Fruit fly (Drosophila melanogaster) whole organism, embryonic: ENCODE data around the gene CG5262.
A peak's percentile ranks its signal among the peaks of the same experiment; 100 is the strongest.

Experiments used
- Awh ChIP-seq: fragments of 200-800 bp; sonication (Bioruptor generic); IDR thresholded peaks from 2 replicates; pipeline ENCODE4, ENCODE4 v1.3.6; 2022; ENCODE audit warnings: missing biosample characterization, missing genetic modification characterization
- CG12769 ChIP-seq: fragments of 200-800 bp; sonication (Bioruptor generic); optimal IDR thresholded peaks from 2 replicates; lab custom pipeline; 2019; ENCODE audit warnings: missing biosample characterization, mild to moderate bottlenecking, missing genetic modification characterization, moderate library complexity
- CG13287 ChIP-seq: fragments of 200-800 bp; sonication (Bioruptor generic); IDR thresholded peaks from 2 replicates; pipeline ENCODE4 v1.3.6; 2022; ENCODE audit warnings: missing biosample characterization, missing genetic modification characterization; ENCODE audit not compliant: partially characterized antibody
- CG17328 ChIP-seq: fragments of 200-800 bp; sonication (Bioruptor generic); IDR thresholded peaks from 2 replicates; pipeline ENCODE4 v1.3.6; 2022; ENCODE audit warnings: missing biosample characterization, missing genetic modification characterization
- CG1832 ChIP-seq: fragments of 200-800 bp; sonication (Bioruptor generic); optimal IDR thresholded peaks from 2 replicates; lab custom pipeline; 2017; ENCODE audit warnings: missing biosample characterization, mild to moderate bottlenecking, missing genetic modification characterization, inconsistent platforms
- CG33557 ChIP-seq: fragments of 200-800 bp; sonication (Bioruptor generic); optimal IDR thresholded peaks from 2 replicates; lab custom pipeline; 2019; ENCODE audit warnings: missing biosample characterization, mild to moderate bottlenecking, missing genetic modification characterization, moderate library complexity
- CG34422 ChIP-seq: fragments of 200-800 bp; sonication (Bioruptor generic); IDR thresholded peaks from 3 replicates; pipeline ENCODE4 v1.3.6; 2022; ENCODE audit warnings: missing biosample characterization, missing genetic modification characterization
- CG4360 ChIP-seq: fragments of 200-800 bp; sonication (Bioruptor generic); IDR thresholded peaks from 2 replicates; pipeline ENCODE4 v1.3.6; 2022; ENCODE audit warnings: missing biosample characterization, missing genetic modification characterization
- CG6175 ChIP-seq: fragments of 200-800 bp; sonication (Bioruptor generic); IDR thresholded peaks from 3 replicates; pipeline ENCODE4 v1.3.6; 2022; ENCODE audit warnings: missing biosample characterization, missing genetic modification characterization
- CG6654 ChIP-seq: fragments of 200-800 bp; sonication (Bioruptor generic); optimal IDR thresholded peaks from 2 replicates; lab custom pipeline; 2017; ENCODE audit warnings: missing biosample characterization, mild to moderate bottlenecking, missing genetic modification characterization
- CG6791 ChIP-seq: fragments of 200-800 bp; sonication (Bioruptor generic); IDR thresholded peaks from 3 replicates; pipeline ENCODE4 v1.3.6; 2022; ENCODE audit warnings: missing biosample characterization, missing genetic modification characterization; ENCODE audit not compliant: partially characterized antibody
- CG6854 ChIP-seq: fragments of 200-800 bp; sonication (Bioruptor generic); optimal IDR thresholded peaks from 3 replicates; lab custom pipeline; 2017; ENCODE audit warnings: missing biosample characterization, mild to moderate bottlenecking, missing genetic modification characterization
- CG7372 ChIP-seq: fragments of 200-800 bp; sonication (Bioruptor generic); IDR thresholded peaks from 2 replicates; pipeline ENCODE4 v1.3.6; 2022; ENCODE audit warnings: missing biosample characterization, missing genetic modification characterization
- Deaf1 ChIP-seq: fragments of 200-800 bp; optimal IDR thresholded peaks from 3 replicates; lab custom pipeline; 2019; ENCODE audit warnings: missing biosample characterization, mild to moderate bottlenecking, missing genetic modification characterization, moderate library complexity
- Doc3 ChIP-seq: fragments of 200-800 bp; sonication (Bioruptor generic); IDR thresholded peaks from 3 replicates; pipeline ENCODE4 v1.3.6; 2022; ENCODE audit warnings: missing biosample characterization, missing genetic modification characterization; ENCODE audit not compliant: partially characterized antibody
- Dp ChIP-seq: fragments of 200-800 bp; sonication (Bioruptor generic); optimal IDR thresholded peaks from 2 replicates; lab custom pipeline; 2018; ENCODE audit warnings: missing biosample characterization, mild to moderate bottlenecking, missing genetic modification characterization, moderate library complexity
- Fer2 ChIP-seq: fragments of 200-800 bp; sonication (Bioruptor generic); optimal IDR thresholded peaks from 2 replicates; lab custom pipeline; 2018; ENCODE audit warnings: missing biosample characterization, mild to moderate bottlenecking, missing genetic modification characterization, moderate library complexity
- Hr3 ChIP-seq: fragments of 200-800 bp; sonication (Bioruptor generic); optimal IDR thresholded peaks from 3 replicates; lab custom pipeline; 2016; ENCODE audit warnings: missing biosample characterization, missing genetic modification characterization
- MBD-R2 ChIP-seq: fragments of 200-800 bp; sonication (Bioruptor generic); IDR thresholded peaks from 2 replicates; pipeline ENCODE4 v1.3.6; 2022; ENCODE audit warnings: missing biosample characterization, missing genetic modification characterization
- Max ChIP-seq: fragments of 200-800 bp; sonication (Bioruptor generic); optimal IDR thresholded peaks from 2 replicates; lab custom pipeline; 2016; ENCODE audit warnings: missing biosample characterization, mild to moderate bottlenecking, missing genetic modification characterization
- Med ChIP-seq: fragments of 200-800 bp; sonication (Bioruptor generic); peaks from one replicate; lab custom pipeline; 2016; ENCODE audit warnings: missing biosample characterization, missing genetic modification characterization, mild to moderate bottlenecking, inconsistent platforms, moderate library complexity
- Scr ChIP-seq: fragments of 200-800 bp; sonication (Bioruptor generic); IDR thresholded peaks from 2 replicates; pipeline ENCODE4 v1.3.6; 2022; ENCODE audit warnings: missing biosample characterization, missing genetic modification characterization; ENCODE audit not compliant: partially characterized antibody
- Trl ChIP-seq, 3 experiments: fragments of >200 bp in 2 of 3; fragments of 200-800 bp in 1 of 3; sonication (Bioruptor generic) in 1 of 3; optimal IDR thresholded peaks; 2 replicates in 1 of 3; 3 replicates in 2 of 3; lab custom pipeline; 2016 to 2017; ENCODE audit warnings: missing biosample characterization in 1 of 3, missing genetic modification characterization in 1 of 3
- cad ChIP-seq: fragments of >200 bp; optimal IDR thresholded peaks from 2 replicates; lab custom pipeline; 2017; ENCODE audit warnings: missing biosample characterization, missing genetic modification characterization
- dysf ChIP-seq: fragments of 200-800 bp; sonication (Bioruptor generic); IDR thresholded peaks from 3 replicates; pipeline ENCODE4 v1.3.6; 2022; ENCODE audit warnings: missing biosample characterization, missing genetic modification characterization
- ewg ChIP-seq: fragments of 200-800 bp; sonication (Bioruptor generic); optimal IDR thresholded peaks from 3 replicates; lab custom pipeline; 2017; ENCODE audit warnings: mild to moderate bottlenecking, missing biosample characterization, missing genetic modification reagents, missing genetic modification characterization
- gce ChIP-seq: fragments of 200-800 bp; sonication (Bioruptor generic); IDR thresholded peaks from 3 replicates; pipeline ENCODE4 v1.3.6; 2022; ENCODE audit warnings: missing biosample characterization, missing genetic modification characterization
- gsb ChIP-seq: fragments of 200-800 bp; sonication (Bioruptor generic); IDR thresholded peaks from 2 replicates; pipeline ENCODE4 v1.3.6; 2022; ENCODE audit warnings: missing biosample characterization, missing genetic modification characterization
- nerfin-1 ChIP-seq: fragments of 200-800 bp; sonication (Bioruptor generic); optimal IDR thresholded peaks from 3 replicates; lab custom pipeline; 2019; ENCODE audit warnings: missing biosample characterization, mild to moderate bottlenecking, missing genetic modification characterization, moderate library complexity
- nerfin-2 ChIP-seq: fragments of 200-800 bp; sonication (Bioruptor generic); IDR thresholded peaks from 2 replicates; pipeline ENCODE4 v1.3.6; 2022; ENCODE audit warnings: missing biosample characterization, missing genetic modification characterization; ENCODE audit not compliant: partially characterized antibody
- nom ChIP-seq: fragments of 200-800 bp; sonication (Bioruptor generic); optimal IDR thresholded peaks from 2 replicates; lab custom pipeline; 2017; ENCODE audit warnings: missing biosample characterization, missing genetic modification characterization, mild to moderate bottlenecking, moderate library complexity, missing genetic modification reagents
- pros ChIP-seq: fragments of 200-800 bp; sonication (Bioruptor generic); optimal IDR thresholded peaks from 3 replicates; lab custom pipeline; 2019; ENCODE audit warnings: missing biosample characterization, mild to moderate bottlenecking, missing genetic modification characterization, moderate library complexity
- scrt ChIP-seq: fragments of 200-800 bp; sonication (Bioruptor generic); optimal IDR thresholded peaks from 2 replicates; lab custom pipeline; 2018; ENCODE audit warnings: missing biosample characterization, mild to moderate bottlenecking, missing genetic modification characterization, moderate library complexity
- sd ChIP-seq: fragments of 200-800 bp; sonication (Bioruptor generic); optimal IDR thresholded peaks from 3 replicates; lab custom pipeline; 2018; ENCODE audit warnings: missing biosample characterization, mild to moderate bottlenecking, missing genetic modification characterization, moderate library complexity
- seq ChIP-seq: fragments of 200-800 bp; sonication (Bioruptor generic); IDR thresholded peaks from 2 replicates; pipeline ENCODE4 v1.3.6; 2022; ENCODE audit warnings: missing biosample characterization, missing genetic modification characterization
- slp2 ChIP-seq: fragments of 200-800 bp; sonication (Bioruptor generic); optimal IDR thresholded peaks from 2 replicates; lab custom pipeline; 2016; ENCODE audit warnings: missing biosample characterization, missing genetic modification characterization
- tna ChIP-seq: fragments of 200-800 bp; sonication (Bioruptor generic); IDR thresholded peaks from 2 replicates; pipeline ENCODE4 v1.3.6; 2022; ENCODE audit warnings: missing biosample characterization, missing genetic modification characterization; ENCODE audit not compliant: partially characterized antibody

Gene CG5262

DNA sequence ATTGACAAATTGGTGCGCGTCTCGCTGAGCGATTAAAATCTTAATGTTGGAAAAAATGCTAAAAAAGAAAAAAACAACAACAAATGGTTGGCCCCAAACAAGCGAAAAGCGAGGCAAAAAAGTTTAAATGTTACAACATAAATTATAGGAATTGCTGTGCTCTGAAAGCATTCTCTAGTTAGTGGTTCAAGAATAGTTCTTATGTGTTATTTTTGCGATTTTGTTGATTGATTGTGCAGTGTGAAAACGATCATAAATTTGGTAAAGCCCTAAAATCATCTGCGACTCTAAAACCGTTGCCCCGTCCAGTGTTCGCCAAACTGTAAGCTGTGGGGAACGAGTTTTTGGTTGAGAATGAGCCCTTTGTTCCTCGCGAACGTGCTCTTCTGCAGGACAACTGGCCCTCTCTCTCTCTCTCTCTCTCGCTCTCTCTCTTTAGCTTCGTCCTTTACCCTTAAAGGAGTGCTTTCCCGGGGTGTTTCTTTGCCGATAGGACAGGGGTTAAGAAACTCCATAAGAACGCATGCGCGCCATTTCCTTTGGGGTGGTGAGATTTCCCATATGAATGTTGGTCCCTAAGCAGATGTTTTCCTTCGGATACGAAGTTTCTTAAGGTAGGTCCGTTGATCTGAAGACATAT, 12.5 kb upstream of the CG5262 start:
- TF ChIP-seq Deaf1 (tag; lab: Kevin White, UChicago) (peak; percentile 42), Fer2 (no peak), Med (GFP tag; lab: Kevin White, UChicago) (peak; percentile 28), CG6175 (GFP tag; lab: Robert Waterston, UW) (no peak), scrt (GFP tag; lab: Kevin White, UChicago) (peak; percentile 47), Hr3 (GFP tag; lab: Kevin White, UChicago) (no peak), CG17328 (GFP tag; lab: Robert Waterston, UW) (no peak), CG1832 (GFP tag; lab: Kevin White, UChicago) (peak; percentile 62), nom (GFP tag; lab: Kevin White, UChicago) (peak; percentile 16), dysf (no peak), CG12769 (tag; lab: Kevin White, UChicago) (no peak), gsb (GFP tag; lab: Robert Waterston, UW) (no peak), ewg (GFP tag; lab: Kevin White, UChicago) (peak; percentile 86), gce (GFP tag; lab: Robert Waterston, UW) (no peak), cad (peak; percentile 76), sd (tag; lab: Kevin White, UChicago) (peak; percentile 12), CG34422 (GFP tag; lab: Robert Waterston, UW) (peak; percentile 17; the same call in 1 of the 3 replicates), slp2 (GFP tag; lab: Kevin White, UChicago) (no peak), Max (no peak), pros (GFP tag; lab: Kevin White, UChicago) (peak; percentile 99), Awh (no peak), nerfin-1 (tag; lab: Kevin White, UChicago) (peak; percentile 1), MBD-R2 (no peak), CG13287 (peak; percentile 7; the same call in 1 of the 2 replicates), Scr (GFP tag; lab: Robert Waterston, UW) (no peak), Trl (optimal IDR thresholded peaks at IDR 0.05; lab: Kevin White, UChicago) (peak; percentile 72 to 78), Trl (GFP tag; optimal IDR thresholded peaks at IDR 0.05; lab: Kevin White, UChicago) (no peak), seq (GFP tag; lab: Robert Waterston, UW) (peak; percentile 64; the same call in 1 of the 2 replicates), CG4360 (0 out of 2 replicates have a peak, but pooled peaks have one; percentile 26), CG33557 (GFP tag; lab: Kevin White, UChicago) (no peak), CG6791 (peak; percentile 24; the same call in 1 of the 3 replicates), nerfin-2 (peak; percentile 52; the same call in 1 of the 2 replicates), CG7372 (GFP tag; lab: Robert Waterston, UW) (no peak), CG6654 (GFP tag; lab: Kevin White, UChicago) (peak; percentile 99), tna (GFP tag; lab: Robert Waterston, UW) (peak; percentile 38; the same call in 1 of the 2 replicates), Doc3 (GFP tag; lab: Robert Waterston, UW) (no peak), Dp (GFP tag; lab: Kevin White, UChicago) (no peak), CG6854 (GFP tag; lab: Kevin White, UChicago) (peak; percentile 15)
